Fruit fly (Drosophila melanogaster): Measurements from ENCODE around the gene CG13847.

The CG13847 gene

DNA sequence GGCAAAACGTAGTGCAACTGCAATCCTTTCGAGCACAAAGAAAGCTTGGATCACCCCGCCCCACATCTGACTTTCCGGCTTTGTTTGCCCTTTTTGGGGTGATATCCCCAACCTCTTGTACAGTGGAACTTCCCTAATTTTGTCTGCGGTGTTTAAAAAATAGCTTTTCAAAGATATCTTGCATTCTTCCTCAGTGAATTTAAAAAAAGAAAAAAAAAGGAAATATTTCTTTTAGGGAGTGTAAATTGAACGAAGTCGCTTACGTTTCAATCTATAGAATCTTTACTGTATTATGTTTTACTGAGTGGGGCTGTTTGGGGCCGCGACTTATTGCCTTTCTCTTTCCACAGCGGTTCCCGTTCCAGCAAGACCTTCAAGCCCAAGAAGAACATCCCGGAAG is 14.3 kb downstream of the CG13847 start (continued):
- TF ChIP-seq CG12769 (tag; optimal IDR thresholded peaks at IDR 0.05) (no peak), vvl (GFP tag; IDR thresholded peaks at IDR 0.05) (peak; percentile 90), Opbp (GFP tag; IDR thresholded peaks at IDR 0.05; ENCODE audit: partially characterized antibody) (no peak), CG11247 (GFP tag; IDR thresholded peaks at IDR 0.05) (peak; percentile 63; the same call in 1 of the 2 replicates), CG1603 (tag; optimal IDR thresholded peaks at IDR 0.05) (no peak), pita (GFP tag; optimal IDR thresholded peaks at IDR 0.05) (no peak), Kr (GFP tag; optimal IDR thresholded peaks at IDR 0.05) (no peak), bigmax (GFP tag; optimal IDR thresholded peaks at IDR 0.05) (no peak), amos (GFP tag; IDR thresholded peaks at IDR 0.05; ENCODE audit: partially characterized antibody) (no peak), dpn (GFP tag; optimal IDR thresholded peaks at IDR 0.05) (peak; percentile 65 to 81), CG7987 (GFP tag; optimal IDR thresholded peaks at IDR 0.05) (no peak), CG2889 (GFP tag; IDR thresholded peaks at IDR 0.05) (peak; percentile 45), lab (GFP tag; optimal IDR thresholded peaks at IDR 0.05) (no peak), phol (tag; optimal IDR thresholded peaks at IDR 0.05) (peak; percentile 26), CG4820 (GFP tag; optimal IDR thresholded peaks at IDR 0.05) (peak; percentile 26), CG15514 (GFP tag; optimal IDR thresholded peaks at IDR 0.05) (peak; percentile 12), rib (GFP tag; IDR thresholded peaks at IDR 0.05) (peak; percentile 62; the same call in 1 of the 2 replicates), pum (GFP tag; optimal IDR thresholded peaks at IDR 0.05) (peak; percentile 26), fd102C (GFP tag; optimal IDR thresholded peaks at IDR 0.05) (no peak), fu2 (GFP tag; optimal IDR thresholded peaks at IDR 0.05) (peak; percentile 18), fd64A (GFP tag; optimal IDR thresholded peaks at IDR 0.05) (no peak), CG1602 (GFP tag; optimal IDR thresholded peaks at IDR 0.05) (peak; percentile 14), Dad (GFP tag; optimal IDR thresholded peaks at IDR 0.05) (no peak), cwo (GFP tag; optimal IDR thresholded peaks at IDR 0.05) (peak; percentile 37), Hmr (GFP tag; optimal IDR thresholded peaks at IDR 0.05) (peak; percentile 56), disco-r (GFP tag; optimal IDR thresholded peaks at IDR 0.05) (no peak), D (optimal IDR thresholded peaks at IDR 0.05) (no peak), D (GFP tag; optimal IDR thresholded peaks at IDR 0.05) (no peak), Bteb2 (GFP tag; optimal IDR thresholded peaks at IDR 0.05) (peak; percentile 34), Oli (tag; optimal IDR thresholded peaks at IDR 0.05) (no peak), CG8089 (GFP tag; optimal IDR thresholded peaks at IDR 0.05) (peak; percentile 38), zen2 (GFP tag; IDR thresholded peaks at IDR 0.05; ENCODE audit: partially characterized antibody) (no peak), CG11456 (GFP tag; IDR thresholded peaks at IDR 0.05) (peak; percentile 87), Hr51 (GFP tag; optimal IDR thresholded peaks at IDR 0.05) (no peak), zfh1 (GFP tag; IDR thresholded peaks at IDR 0.05) (peak; percentile 61; the same call in 2 of the 3 replicates), psq (GFP tag; optimal IDR thresholded peaks at IDR 0.05) (no peak), prd (optimal IDR thresholded peaks at IDR 0.05) (no peak), prd (GFP tag; IDR thresholded peaks at IDR 0.05) (peak; percentile 82), ind (GFP tag; optimal IDR thresholded peaks at IDR 0.05) (peak; percentile 62), CG9876 (GFP tag; optimal IDR thresholded peaks at IDR 0.05) (no peak), tap (tag; optimal IDR thresholded peaks at IDR 0.05) (peak; percentile 51), luna (GFP tag; optimal IDR thresholded peaks at IDR 0.05) (peak; percentile 37), Mad (GFP tag; optimal IDR thresholded peaks at IDR 0.05) (no peak), CG3726 (GFP tag; IDR thresholded peaks at IDR 0.05) (0 out of 3 replicates have a peak, but pooled peaks have one; percentile 32), CG16815 (GFP tag; optimal IDR thresholded peaks at IDR 0.05) (peak; percentile 40), twi (tag; optimal IDR thresholded peaks at IDR 0.05) (peak; percentile 24), CG6654 (GFP tag; optimal IDR thresholded peaks at IDR 0.05) (no peak), Dek (tag; optimal IDR thresholded peaks at IDR 0.05) (peak; percentile 57), gem (tag; optimal IDR thresholded peaks at IDR 0.05) (no peak), oc (tag; optimal IDR thresholded peaks at IDR 0.05) (no peak), CG6854 (GFP tag; optimal IDR thresholded peaks at IDR 0.05) (peak; percentile 29)

All from whole organism, embryonic.